Fruit fly (Drosophila melanogaster) whole organism, wandering third instar larva: ENCODE data around the gene CG34138.
A peak's percentile ranks its signal among the peaks of the same experiment; 100 is the strongest.

Experiments used
- Abd-B ChIP-seq: fragments of >200 bp; optimal IDR thresholded peaks from 2 replicates; lab custom pipeline; 2017; ENCODE audit warnings: missing biosample characterization, missing genetic modification characterization
- CG32264 ChIP-seq: fragments of 200-800 bp; sonication (Bioruptor generic); optimal IDR thresholded peaks from 2 replicates; lab custom pipeline; 2016; ENCODE audit warnings: missing biosample characterization, missing genetic modification characterization
- CG9705 ChIP-seq: fragments of 200-800 bp; sonication (Bioruptor generic); optimal IDR thresholded peaks from 2 replicates; lab custom pipeline; 2018; ENCODE audit warnings: missing biosample characterization, mild to moderate bottlenecking, missing genetic modification characterization
- CrebA ChIP-seq: fragments of 200-800 bp; sonication (Bioruptor generic); optimal IDR thresholded peaks from 2 replicates; lab custom pipeline; 2016; ENCODE audit warnings: missing biosample characterization, mild to moderate bottlenecking, missing genetic modification characterization, borderline replicate concordance
- Dfd ChIP-seq: fragments of >200 bp; optimal IDR thresholded peaks from 2 replicates; lab custom pipeline; 2017; ENCODE audit warnings: missing biosample characterization, missing genetic modification characterization
- Dif ChIP-seq: fragments of 200-275, 200-300 bp; sonication (Bioruptor generic); optimal IDR thresholded peaks from 2 replicates; lab custom pipeline; 2018; ENCODE audit warnings: missing biosample characterization, missing genetic modification characterization; ENCODE audit not compliant: partially characterized antibody
- GATAd ChIP-seq: sonication (Bioruptor generic); optimal IDR thresholded peaks from 2 replicates; lab custom pipeline; 2016; ENCODE audit warnings: missing biosample characterization, missing genetic modification characterization
- HLH106 ChIP-seq: fragments of 200-800 bp; optimal IDR thresholded peaks from 3 replicates; lab custom pipeline; 2019; ENCODE audit warnings: missing biosample characterization, mild to moderate bottlenecking, missing genetic modification characterization, moderate library complexity
- Hnf4 ChIP-seq: fragments of 200-800 bp; sonication (Bioruptor generic); optimal IDR thresholded peaks from 2 replicates; lab custom pipeline; 2016; ENCODE audit warnings: missing biosample characterization, mild to moderate bottlenecking, missing genetic modification characterization
- Hr78 ChIP-seq: fragments of >200 bp; optimal IDR thresholded peaks from 2 replicates; lab custom pipeline; 2017; ENCODE audit warnings: missing biosample characterization, missing genetic modification characterization
- Hr83 ChIP-seq: fragments of 200-300 bp; sonication (Bioruptor generic); optimal IDR thresholded peaks from 2 replicates; lab custom pipeline; 2016; ENCODE audit warnings: missing biosample characterization, mild to moderate bottlenecking, missing genetic modification characterization, moderate library complexity; ENCODE audit not compliant: poor library complexity, severe bottlenecking
- Jra ChIP-seq: sonication (Bioruptor generic); optimal IDR thresholded peaks from 2 replicates; lab custom pipeline; 2016; ENCODE audit warnings: missing biosample characterization, missing genetic modification characterization
- Mio ChIP-seq: sonication (Bioruptor generic); optimal IDR thresholded peaks from 2 replicates; lab custom pipeline; 2016; ENCODE audit warnings: missing biosample characterization, missing genetic modification characterization
- Myc ChIP-seq: fragments of >200 bp; optimal IDR thresholded peaks from 2 replicates; lab custom pipeline; 2017
- N ChIP-seq: fragments of >200 bp; optimal IDR thresholded peaks from 2 replicates; lab custom pipeline; 2018; ENCODE audit warnings: missing biosample characterization, missing external identifiers, missing genetic modification characterization
- OdsH ChIP-seq: fragments of 200-800 bp; sonication (Bioruptor generic); optimal IDR thresholded peaks from 2 replicates; lab custom pipeline; 2016; ENCODE audit warnings: missing biosample characterization, mild to moderate bottlenecking, missing genetic modification characterization
- Rel ChIP-seq, 2 experiments: fragments of 200-800 bp; sonication (Bioruptor generic) in 1 of 2; optimal IDR thresholded peaks; 2 replicates in 1 of 2; 3 replicates in 1 of 2; lab custom pipeline; 2016 to 2019; ENCODE audit warnings: mild to moderate bottlenecking in 2 of 2, missing biosample characterization in 2 of 2, missing genetic modification characterization in 2 of 2, moderate library complexity in 1 of 2
- Sp1 ChIP-seq: fragments of 200-800 bp; sonication (Bioruptor generic); optimal IDR thresholded peaks from 3 replicates; lab custom pipeline; 2019; ENCODE audit warnings: missing biosample characterization, mild to moderate bottlenecking, missing genetic modification characterization, moderate library complexity
- Vsx2 ChIP-seq: fragments of 200-300, 225-300 bp; sonication (Bioruptor generic); optimal IDR thresholded peaks from 2 replicates; lab custom pipeline; 2018; ENCODE audit warnings: missing biosample characterization, missing genetic modification characterization; ENCODE audit not compliant: partially characterized antibody
- br ChIP-seq: fragments of 200-800 bp; sonication (Bioruptor generic); optimal IDR thresholded peaks from 2 replicates; lab custom pipeline; 2016; ENCODE audit warnings: missing biosample characterization, missing genetic modification characterization
- brk ChIP-seq: fragments of 200-800 bp; sonication (Bioruptor generic); optimal IDR thresholded peaks from 2 replicates; lab custom pipeline; 2016; ENCODE audit warnings: missing biosample characterization, mild to moderate bottlenecking, missing genetic modification characterization
- dl ChIP-seq, 2 experiments: fragments of 175-275, 200-275 bp in 1 of 2; fragments of 200-275 bp in 1 of 2; sonication (Bioruptor generic); optimal IDR thresholded peaks; lab custom pipeline; 2018; ENCODE audit warnings: mild to moderate bottlenecking in 2 of 2, missing biosample characterization in 2 of 2, missing genetic modification characterization in 2 of 2, moderate library complexity in 2 of 2; ENCODE audit not compliant: partially characterized antibody in 2 of 2, insufficient read depth in 1 of 2
- dmrt93B ChIP-seq: fragments of 200-800 bp; sonication (Bioruptor generic); optimal IDR thresholded peaks from 2 replicates; lab custom pipeline; 2018; ENCODE audit warnings: missing biosample characterization, mild to moderate bottlenecking, missing genetic modification characterization
- dsf ChIP-seq: sonication (Bioruptor generic); optimal IDR thresholded peaks from 2 replicates; lab custom pipeline; 2016; ENCODE audit warnings: missing biosample characterization, missing genetic modification characterization, borderline replicate concordance
- ey ChIP-seq: fragments of 200-800 bp; sonication (Bioruptor generic); optimal IDR thresholded peaks from 2 replicates; lab custom pipeline; 2016; ENCODE audit warnings: missing biosample characterization, missing genetic modification characterization
- foxo ChIP-seq, 2 experiments: fragments of 200-800 bp; sonication (Bioruptor generic); optimal IDR thresholded peaks; 2 replicates in 1 of 2; 3 replicates in 1 of 2; lab custom pipeline; 2016 to 2017; ENCODE audit warnings: missing biosample characterization in 2 of 2, missing genetic modification characterization in 2 of 2
- fru ChIP-seq: fragments of 200-800 bp; sonication (Bioruptor generic); optimal IDR thresholded peaks from 3 replicates; lab custom pipeline; 2016; ENCODE audit warnings: missing biosample characterization, mild to moderate bottlenecking, missing genetic modification characterization
- h ChIP-seq: fragments of 200-800 bp; sonication (Bioruptor generic); optimal IDR thresholded peaks from 3 replicates; lab custom pipeline; 2016; ENCODE audit warnings: missing biosample characterization, mild to moderate bottlenecking, missing genetic modification characterization
- jim ChIP-seq: fragments of 175-275, 200-325 bp; sonication (Bioruptor generic); optimal IDR thresholded peaks from 2 replicates; lab custom pipeline; 2016; ENCODE audit warnings: missing biosample characterization, mild to moderate bottlenecking, missing genetic modification characterization
- lola ChIP-seq: fragments of >200 bp; optimal IDR thresholded peaks from 2 replicates; lab custom pipeline; 2017; ENCODE audit warnings: missing biosample characterization, missing genetic modification characterization
- pan ChIP-seq: fragments of >200 bp; optimal IDR thresholded peaks from 2 replicates; lab custom pipeline; 2017
- psq ChIP-seq: fragments of 200-800 bp; sonication (Bioruptor generic); optimal IDR thresholded peaks from 3 replicates; lab custom pipeline; 2017; ENCODE audit warnings: missing biosample characterization, mild to moderate bottlenecking, missing genetic modification characterization, moderate library complexity
- rgr ChIP-seq: fragments of 200-800 bp; sonication (Bioruptor generic); optimal IDR thresholded peaks from 3 replicates; lab custom pipeline; 2016; ENCODE audit warnings: missing biosample characterization, mild to moderate bottlenecking, missing genetic modification characterization
- sage ChIP-seq: fragments of 200-800 bp; sonication (Bioruptor generic); optimal IDR thresholded peaks from 2 replicates; lab custom pipeline; 2016; ENCODE audit warnings: missing biosample characterization, mild to moderate bottlenecking, missing genetic modification characterization
- sv ChIP-seq: fragments of 200-800 bp; sonication (Bioruptor generic); optimal IDR thresholded peaks from 3 replicates; lab custom pipeline; 2016; ENCODE audit warnings: missing biosample characterization, missing genetic modification characterization
- tai ChIP-seq: sonication (Bioruptor generic); optimal IDR thresholded peaks from 2 replicates; lab custom pipeline; 2016; ENCODE audit warnings: missing biosample characterization, missing genetic modification characterization
- usp ChIP-seq: fragments of >200 bp; optimal IDR thresholded peaks from 2 replicates; lab custom pipeline; 2017; ENCODE audit warnings: missing biosample characterization, missing genetic modification characterization
- woc ChIP-seq: sonication (Bioruptor generic); optimal IDR thresholded peaks from 2 replicates; lab custom pipeline; 2016; ENCODE audit warnings: missing biosample characterization, mild to moderate bottlenecking, missing genetic modification characterization

Gene CG34138

dm6 chr3R:19641498-19642065 is 6.8 kb downstream of the CG34138 start:
- TF ChIP-seq Myc (lab: Kevin White, UChicago) = no peak
- peak; percentile 82 for TF ChIP-seq OdsH (GFP tag; lab: Kevin White, UChicago)
- peak; percentile 12 for TF ChIP-seq woc (GFP tag; lab: Kevin White, UChicago)
- no peak for TF ChIP-seq tai (GFP tag; lab: Kevin White, UChicago)
- peak; percentile 88 for TF ChIP-seq Sp1 (GFP tag; lab: Kevin White, UChicago)
- TF ChIP-seq Vsx2 (GFP tag; lab: Kevin White, UChicago) = no peak
- peak; percentile 44 for TF ChIP-seq Jra
- peak; percentile 54 for TF ChIP-seq ey (GFP tag; lab: Kevin White, UChicago)
- TF ChIP-seq br (GFP tag; lab: Kevin White, UChicago) = peak; percentile 65
- no peak for TF ChIP-seq Dif
- peak in 1 of 2 experiments; percentile 79 for TF ChIP-seq foxo (GFP tag; optimal IDR thresholded peaks at IDR 0.05; lab: Kevin White, UChicago)
- no peak for TF ChIP-seq GATAd
- TF ChIP-seq N (GFP tag; lab: Kevin White, UChicago) = no peak
- peak; percentile 56 for TF ChIP-seq Hr83 (GFP tag; lab: Kevin White, UChicago)
- TF ChIP-seq dl (GFP tag; optimal IDR thresholded peaks at IDR 0.05; lab: Kevin White, UChicago; ENCODE audit: insufficient read depth in 1 of 2, partially characterized antibody in 2 of 2) = no peak
- TF ChIP-seq Abd-B (GFP tag; lab: Kevin White, UChicago) = no peak
- TF ChIP-seq Mio (GFP tag; lab: Kevin White, UChicago) = no peak
- TF ChIP-seq pan (lab: Kevin White, UChicago) = no peak
- peak; percentile 25 for TF ChIP-seq CG9705
- TF ChIP-seq HLH106 (tag; lab: Kevin White, UChicago) = peak; percentile 83
- no peak for TF ChIP-seq usp (GFP tag; lab: Kevin White, UChicago)
- peak; percentile 86 for TF ChIP-seq rgr (GFP tag; lab: Kevin White, UChicago)
- no peak for TF ChIP-seq CrebA
- peak; percentile 76 for TF ChIP-seq fru
- no peak for TF ChIP-seq Hr78 (GFP tag; lab: Kevin White, UChicago)
- TF ChIP-seq sv (GFP tag; lab: Kevin White, UChicago) = peak; percentile 13
- no peak for TF ChIP-seq jim (GFP tag; lab: Kevin White, UChicago)
- TF ChIP-seq Dfd (GFP tag; lab: Kevin White, UChicago) = no peak
- TF ChIP-seq lola (GFP tag; lab: Kevin White, UChicago) = no peak
- TF ChIP-seq psq (GFP tag; lab: Kevin White, UChicago) = peak; percentile 66
- peak; percentile 76 for TF ChIP-seq brk (GFP tag; lab: Kevin White, UChicago)
- peak; percentile 30 for TF ChIP-seq dsf (GFP tag; lab: Kevin White, UChicago)
- TF ChIP-seq sage (GFP tag; lab: Kevin White, UChicago) = peak; percentile 16
- peak; percentile 57 for TF ChIP-seq CG32264
- peak; percentile 24 for TF ChIP-seq Rel (GFP tag; optimal IDR thresholded peaks at IDR 0.05; lab: Kevin White, UChicago)
- TF ChIP-seq Rel (tag; optimal IDR thresholded peaks at IDR 0.05; lab: Kevin White, UChicago) = no peak
- TF ChIP-seq h = peak; percentile 89
- TF ChIP-seq Hnf4 = peak; percentile 64
- TF ChIP-seq dmrt93B (GFP tag; lab: Kevin White, UChicago) = peak; percentile 18

- TF ChIP-seq rgr (GFP tag; lab: Kevin White, UChicago) (no peak), Rel (GFP tag; optimal IDR thresholded peaks at IDR 0.05; lab: Kevin White, UChicago) (no peak), Rel (tag; optimal IDR thresholded peaks at IDR 0.05; lab: Kevin White, UChicago) (peak; percentile 88), dsf (GFP tag; lab: Kevin White, UChicago) (no peak), GATAd (peak; percentile 70), h (no peak), tai (GFP tag; lab: Kevin White, UChicago) (no peak), Hr78 (GFP tag; lab: Kevin White, UChicago) (no peak), Myc (lab: Kevin White, UChicago) (no peak), lola (GFP tag; lab: Kevin White, UChicago) (peak; percentile 60), Vsx2 (GFP tag; lab: Kevin White, UChicago) (no peak), pan (lab: Kevin White, UChicago) (no peak), Jra (no peak), Hnf4 (no peak), ey (GFP tag; lab: Kevin White, UChicago) (no peak), brk (GFP tag; lab: Kevin White, UChicago) (no peak), HLH106 (tag; lab: Kevin White, UChicago) (no peak), usp (GFP tag; lab: Kevin White, UChicago) (no peak), sage (GFP tag; lab: Kevin White, UChicago) (peak; percentile 4), Hr83 (GFP tag; lab: Kevin White, UChicago) (no peak), br (GFP tag; lab: Kevin White, UChicago) (no peak), dl (GFP tag; optimal IDR thresholded peaks at IDR 0.05; lab: Kevin White, UChicago; ENCODE audit: insufficient read depth in 1 of 2, partially characterized antibody in 2 of 2) (no peak), sv (GFP tag; lab: Kevin White, UChicago) (no peak), OdsH (GFP tag; lab: Kevin White, UChicago) (no peak), Mio (GFP tag; lab: Kevin White, UChicago) (no peak), psq (GFP tag; lab: Kevin White, UChicago) (no peak)
Observed at dm6 chr3R:19642092-19642892, 7.5 kb downstream of the CG34138 start, which contains the start of gene subdued. Gene subdued (minus strand): TSS chr3R:19642722.
